Fruit fly (Drosophila melanogaster): ENCODE data around the gene CG5056.

CG5056 gene

DNA sequence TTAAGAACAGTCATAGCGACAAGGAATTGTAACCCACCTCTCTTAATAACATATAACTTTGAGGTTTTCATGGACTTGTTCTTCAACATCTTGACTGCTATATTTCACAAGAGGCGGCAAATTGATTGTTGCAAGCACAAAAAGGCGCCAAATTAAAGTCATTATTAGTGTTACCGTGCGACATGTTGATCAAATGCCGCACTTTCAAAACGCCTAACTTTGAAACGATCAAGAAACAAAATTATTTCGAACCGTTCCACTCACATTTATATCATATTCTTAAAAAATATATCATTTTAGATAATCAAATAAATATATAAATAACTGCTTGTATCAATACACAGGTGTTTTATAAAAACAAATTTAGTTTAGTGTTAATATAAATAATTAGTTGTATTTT, 38.7 kb upstream of the CG5056 start, which contains the start of gene RnrL:
RnrL (minus strand) TSS at position 154 of the 400 bp plus-strand sequence.
- no peak for TF ChIP-seq CG6854 (GFP tag; optimal IDR thresholded peaks at IDR 0.05)
- no peak for TF ChIP-seq CG6808 (GFP tag; optimal IDR thresholded peaks at IDR 0.05)
- peak; percentile 7 for TF ChIP-seq dsx (GFP tag; optimal IDR thresholded peaks at IDR 0.05; ENCODE audit: poor library complexity, severe bottlenecking)

DNA sequence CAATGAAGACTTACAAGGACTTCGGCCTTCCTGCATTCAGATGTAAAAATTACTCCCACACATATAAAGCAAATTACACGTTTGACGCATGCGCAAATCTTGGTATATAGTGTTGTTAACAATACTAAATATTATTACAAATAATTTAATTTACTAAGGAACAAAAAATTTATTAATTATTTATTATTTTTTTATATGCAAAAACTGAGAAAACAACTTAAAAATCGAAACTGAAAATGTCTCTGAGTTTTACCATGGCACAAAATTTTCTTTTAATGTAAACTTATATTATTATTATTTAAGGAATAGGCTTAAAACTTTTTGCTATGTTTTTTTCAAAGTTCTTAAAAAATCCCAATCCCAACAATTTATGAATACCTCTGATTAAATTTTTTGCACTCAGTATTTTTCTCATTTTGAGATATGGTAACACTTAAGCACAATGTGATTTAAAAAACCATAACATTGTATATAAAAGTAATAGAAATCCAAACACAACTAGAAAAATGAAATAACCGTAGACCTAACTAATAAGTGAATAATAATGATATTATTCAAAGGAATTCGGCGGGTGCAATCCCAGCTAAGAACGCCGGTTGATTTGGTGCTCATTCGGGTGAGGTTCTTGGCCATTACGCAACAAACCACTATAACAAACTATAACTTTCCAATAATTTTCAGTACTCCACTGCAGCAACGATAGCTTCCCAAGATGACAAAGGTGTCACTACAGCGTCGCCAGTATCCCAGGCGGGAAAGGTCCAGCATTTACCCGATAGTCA, 35.2 kb upstream of the CG5056 start, which contains the start of the genes Schip1 and Cox10:
Schip1 (minus strand) TSS at position 51 of the 782 bp plus-strand sequence.
Cox10 (plus strand) TSS at position 406 of the 782 bp plus-strand sequence.
- peak; percentile 86 for TF ChIP-seq dsx (GFP tag; optimal IDR thresholded peaks at IDR 0.05; ENCODE audit: poor library complexity, severe bottlenecking)
- peak; percentile 39 for TF ChIP-seq vri (GFP tag; optimal IDR thresholded peaks at IDR 0.05)
- TF ChIP-seq CG3032 (tag; optimal IDR thresholded peaks at IDR 0.05), result peak; percentile 12
- no peak for TF ChIP-seq Sox15 (GFP tag; optimal IDR thresholded peaks at IDR 0.05)
- TF ChIP-seq CG15336 (GFP tag; IDR thresholded peaks at IDR 0.05), result no peak
- TF ChIP-seq Eip75B (GFP tag; optimal IDR thresholded peaks at IDR 0.05), result no peak
- TF ChIP-seq CG6854 (GFP tag; optimal IDR thresholded peaks at IDR 0.05), result no peak

DNA sequence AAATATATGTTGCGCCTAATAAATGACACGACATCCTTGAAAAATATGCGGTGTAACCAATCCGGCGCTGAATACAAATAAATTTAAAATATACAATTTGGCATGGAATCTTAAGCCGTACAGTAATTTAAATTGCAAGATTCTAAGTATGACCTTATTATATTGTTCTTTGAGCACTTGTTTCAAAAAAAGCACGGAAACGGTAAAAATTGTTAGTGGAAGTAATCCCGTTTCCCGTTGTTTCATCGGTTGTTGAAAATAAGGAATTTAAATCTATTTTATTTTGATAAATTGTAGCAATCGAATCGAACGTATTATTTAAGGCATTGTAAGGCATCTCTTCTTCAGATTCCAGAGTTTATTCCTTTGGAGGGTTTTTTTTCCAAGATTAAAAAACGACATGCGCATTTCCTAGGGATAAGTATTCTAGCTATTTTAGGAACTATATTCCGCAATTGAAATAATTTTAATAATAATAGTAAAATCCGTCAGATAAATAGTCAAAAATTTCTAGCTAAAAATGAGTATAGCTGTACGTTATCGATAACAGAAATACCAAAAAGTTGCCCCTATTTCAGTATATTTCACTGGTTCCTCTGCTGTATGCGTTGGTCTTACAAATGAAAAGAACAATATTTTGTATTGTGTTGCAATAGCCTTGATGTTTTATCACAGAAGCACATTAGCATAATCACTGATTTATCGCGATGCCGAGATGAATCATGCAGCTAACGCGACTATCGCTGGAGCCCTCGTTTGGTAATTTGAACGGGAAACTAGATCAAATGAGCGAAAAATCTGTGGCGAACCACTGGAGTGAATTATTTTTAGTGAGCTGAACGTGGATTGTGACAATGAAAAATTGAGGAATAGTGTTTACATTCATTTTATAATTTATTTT, 33.2 kb upstream of the CG5056 start, which contains the start of gene GATAd:
GATAd (plus strand) TSS at position 644 of the 901 bp plus-strand sequence.
- TF ChIP-seq CG11902 (GFP tag; optimal IDR thresholded peaks at IDR 0.05) (no peak), CG4318 (GFP tag; optimal IDR thresholded peaks at IDR 0.05) (no peak), Ets96B (tag; optimal IDR thresholded peaks at IDR 0.05) (no peak), Sox14 (GFP tag; optimal IDR thresholded peaks at IDR 0.05) (peak; percentile 20), esn (GFP tag; optimal IDR thresholded peaks at IDR 0.05) (peak; percentile 21), CG16779 (tag; optimal IDR thresholded peaks at IDR 0.05) (no peak), acj6 (GFP tag; optimal IDR thresholded peaks at IDR 0.05) (no peak), CG6792 (GFP tag; optimal IDR thresholded peaks at IDR 0.05) (no peak), Eip93F (GFP tag; optimal IDR thresholded peaks at IDR 0.05) (no peak), CG7368 (GFP tag; optimal IDR thresholded peaks at IDR 0.05) (no peak), salr (GFP tag; optimal IDR thresholded peaks at IDR 0.05) (no peak), Hr38 (GFP tag; optimal IDR thresholded peaks at IDR 0.05) (no peak), pdm3 (GFP tag; optimal IDR thresholded peaks at IDR 0.05) (no peak), CG6276 (GFP tag; optimal IDR thresholded peaks at IDR 0.05) (no peak), dsx (GFP tag; optimal IDR thresholded peaks at IDR 0.05; ENCODE audit: poor library complexity, severe bottlenecking) (peak; percentile 28), Eip78C (GFP tag) (peak; percentile 41), Hr4 (GFP tag; optimal IDR thresholded peaks at IDR 0.05) (no peak), CG31627 (GFP tag; optimal IDR thresholded peaks at IDR 0.05) (no peak), CG9139 (GFP tag; optimal IDR thresholded peaks at IDR 0.05) (no peak), spab (GFP tag; optimal IDR thresholded peaks at IDR 0.05) (no peak), cyc (GFP tag; optimal IDR thresholded peaks at IDR 0.05) (no peak), CG8319 (GFP tag; optimal IDR thresholded peaks at IDR 0.05) (no peak), Gug (GFP tag; IDR thresholded peaks at IDR 0.05) (no peak), CG1621 (tag; optimal IDR thresholded peaks at IDR 0.05) (no peak), CG6163 (GFP tag; IDR thresholded peaks at IDR 0.05) (no peak), Ets21C (GFP tag; optimal IDR thresholded peaks at IDR 0.05) (no peak), Lpt (GFP tag; optimal IDR thresholded peaks at IDR 0.05) (no peak), CG32006 (GFP tag; optimal IDR thresholded peaks at IDR 0.05) (no peak), Sox102F (GFP tag; optimal IDR thresholded peaks at IDR 0.05) (no peak), dac (GFP tag; optimal IDR thresholded peaks at IDR 0.05) (no peak), CG11762 (GFP tag; optimal IDR thresholded peaks at IDR 0.05; ENCODE audit: insufficient read depth) (no peak), CG3032 (tag; optimal IDR thresholded peaks at IDR 0.05) (peak; percentile 1), vri (GFP tag; optimal IDR thresholded peaks at IDR 0.05) (peak; percentile 16), net (GFP tag; optimal IDR thresholded peaks at IDR 0.05) (no peak)
